Fruit fly (Drosophila melanogaster): Measurements from ENCODE around the gene spri.

Gene spri

DNA sequence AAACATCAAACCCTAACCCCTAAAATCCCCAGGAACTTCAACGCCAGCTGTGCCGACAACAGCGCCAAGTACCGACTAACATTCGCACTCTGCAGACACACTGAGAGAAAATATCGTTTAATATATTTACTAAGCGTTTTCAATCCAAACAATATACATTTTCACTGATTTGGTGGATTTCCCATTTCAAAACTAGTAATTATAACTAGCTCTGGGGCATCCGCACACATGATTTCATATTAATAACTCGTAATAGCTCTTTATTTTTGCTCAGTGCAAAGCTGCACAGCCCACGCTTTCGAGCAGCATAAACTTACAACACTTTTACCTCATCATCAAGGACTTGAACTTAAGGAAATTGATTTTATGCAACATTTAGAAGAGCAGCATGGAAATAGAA, 21.1 kb downstream of the spri start (continued):
- TF ChIP-seq CG10366 (GFP tag; IDR thresholded peaks at IDR 0.05), result 0 out of 2 replicates have a peak, but pooled peaks have one; percentile 13
- peak; percentile 51 for TF ChIP-seq Ptx1 (GFP tag; IDR thresholded peaks at IDR 0.05)
- TF ChIP-seq CG2875 (GFP tag; optimal IDR thresholded peaks at IDR 0.05), result no peak
- TF ChIP-seq MTF-1 (GFP tag; optimal IDR thresholded peaks at IDR 0.05; ENCODE audit: borderline replicate concordance), result no peak
- no peak for TF ChIP-seq CG12104 (GFP tag; optimal IDR thresholded peaks at IDR 0.05)
- TF ChIP-seq gcm2 (GFP tag; optimal IDR thresholded peaks at IDR 0.05), result no peak
- no peak for TF ChIP-seq schlank (tag; optimal IDR thresholded peaks at IDR 0.05)
- no peak for TF ChIP-seq CG11456 (GFP tag; IDR thresholded peaks at IDR 0.05)
- TF ChIP-seq ci (GFP tag; IDR thresholded peaks at IDR 0.05), result peak; percentile 38; the same call in 1 of the 3 replicates
- TF ChIP-seq sens (GFP tag), result peak; percentile 63
- TF ChIP-seq PHDP (tag; optimal IDR thresholded peaks at IDR 0.05), result no peak
- 0 out of 2 replicates have a peak, but pooled peaks have one; percentile 13 for TF ChIP-seq CG31441 (GFP tag; IDR thresholded peaks at IDR 0.05)
- no peak for TF ChIP-seq Gsc (GFP tag; IDR thresholded peaks at IDR 0.05)
- TF ChIP-seq CG14710 (tag; optimal IDR thresholded peaks at IDR 0.05), result no peak
- peak; percentile 32; the same call in 1 of the 2 replicates for TF ChIP-seq Xrp1 (GFP tag; IDR thresholded peaks at IDR 0.05)
- TF ChIP-seq Mrtf (GFP tag; IDR thresholded peaks at IDR 0.05), result no peak
- TF ChIP-seq eve (GFP tag; optimal IDR thresholded peaks at IDR 0.05), result peak in 1 of 2 experiments; percentile 30
- TF ChIP-seq CG6254 (GFP tag; optimal IDR thresholded peaks at IDR 0.05), result no peak
- no peak for TF ChIP-seq hkb (optimal IDR thresholded peaks at IDR 0.05)
- peak; percentile 27; the same call in 1 of the 2 replicates for TF ChIP-seq hkb (GFP tag; IDR thresholded peaks at IDR 0.05)
- no peak for TF ChIP-seq CG4360 (GFP tag; IDR thresholded peaks at IDR 0.05)
- no peak for TF ChIP-seq twi (tag; optimal IDR thresholded peaks at IDR 0.05)
- TF ChIP-seq C15 (GFP tag; IDR thresholded peaks at IDR 0.05), result no peak
- TF ChIP-seq CG9215 (GFP tag; IDR thresholded peaks at IDR 0.05), result no peak
- TF ChIP-seq D19A (tag; optimal IDR thresholded peaks at IDR 0.05), result peak; percentile 1
- TF ChIP-seq HLH3B (GFP tag; IDR thresholded peaks at IDR 0.05), result 0 out of 2 replicates have a peak, but pooled peaks have one; percentile 22
- TF ChIP-seq CG11723 (GFP tag; optimal IDR thresholded peaks at IDR 0.05), result no peak
- TF ChIP-seq Chrac-16 (GFP tag; optimal IDR thresholded peaks at IDR 0.05), result no peak
- TF ChIP-seq crp (GFP tag; optimal IDR thresholded peaks at IDR 0.05), result no peak
- TF ChIP-seq HmgD (GFP tag; optimal IDR thresholded peaks at IDR 0.05), result no peak
- TF ChIP-seq dan (GFP tag; IDR thresholded peaks at IDR 0.05), result no peak
- peak; percentile 38 for TF ChIP-seq gem (tag; optimal IDR thresholded peaks at IDR 0.05)
- TF ChIP-seq mirr (GFP tag; optimal IDR thresholded peaks at IDR 0.05), result no peak
- TF ChIP-seq pho (GFP tag; optimal IDR thresholded peaks at IDR 0.05), result no peak
- TF ChIP-seq CG4730 (GFP tag; IDR thresholded peaks at IDR 0.05), result no peak
- no peak for TF ChIP-seq Dll (GFP tag; IDR thresholded peaks at IDR 0.05; ENCODE audit: partially characterized antibody)
- TF ChIP-seq grn (GFP tag; optimal IDR thresholded peaks at IDR 0.05), result no peak
- TF ChIP-seq fd96Cb (tag; optimal IDR thresholded peaks at IDR 0.05), result peak; percentile 14
- TF ChIP-seq CG14014 (GFP tag; IDR thresholded peaks at IDR 0.05), result 0 out of 2 replicates have a peak, but pooled peaks have one; percentile 18
- TF ChIP-seq CG10267 (tag; optimal IDR thresholded peaks at IDR 0.05), result no peak
- no peak for TF ChIP-seq bowl (GFP tag; IDR thresholded peaks at IDR 0.05)
- TF ChIP-seq gce (GFP tag; IDR thresholded peaks at IDR 0.05), result no peak
- 0 out of 3 replicates have a peak, but pooled peaks have one; percentile 37 for TF ChIP-seq tgo (GFP tag; IDR thresholded peaks at IDR 0.05)
- 0 out of 2 replicates have a peak, but pooled peaks have one; percentile 26 for TF ChIP-seq vvl (GFP tag; IDR thresholded peaks at IDR 0.05)
- no peak for TF ChIP-seq CG33557 (GFP tag; optimal IDR thresholded peaks at IDR 0.05)
- no peak for TF ChIP-seq Elba2 (GFP tag; optimal IDR thresholded peaks at IDR 0.05)
- TF ChIP-seq Ets65A (GFP tag), result peak; percentile 86
- TF ChIP-seq Deaf1 (tag; optimal IDR thresholded peaks at IDR 0.05), result no peak
- peak; percentile 18 for TF ChIP-seq CG12769 (tag; optimal IDR thresholded peaks at IDR 0.05)
- peak; percentile 64 for TF ChIP-seq dysf (GFP tag; IDR thresholded peaks at IDR 0.05)
- TF ChIP-seq CG8281 (tag; optimal IDR thresholded peaks at IDR 0.05), result no peak
- TF ChIP-seq CG17328 (GFP tag; IDR thresholded peaks at IDR 0.05), result 0 out of 2 replicates have a peak, but pooled peaks have one; percentile 15

Measured in whole organism, embryonic.